Fruit fly (Drosophila melanogaster) S2 (cell line): ENCODE data around the gene CG31365.

Experiments used
- CG8478 ChIP-seq: fragments of >200 bp; optimal IDR thresholded peaks from 2 replicates; lab custom pipeline; 2018
- CTCF ChIP-seq, 2 experiments: fragments of >200 bp; optimal IDR thresholded peaks; 2 replicates each; lab custom pipeline; 2018

DNA sequence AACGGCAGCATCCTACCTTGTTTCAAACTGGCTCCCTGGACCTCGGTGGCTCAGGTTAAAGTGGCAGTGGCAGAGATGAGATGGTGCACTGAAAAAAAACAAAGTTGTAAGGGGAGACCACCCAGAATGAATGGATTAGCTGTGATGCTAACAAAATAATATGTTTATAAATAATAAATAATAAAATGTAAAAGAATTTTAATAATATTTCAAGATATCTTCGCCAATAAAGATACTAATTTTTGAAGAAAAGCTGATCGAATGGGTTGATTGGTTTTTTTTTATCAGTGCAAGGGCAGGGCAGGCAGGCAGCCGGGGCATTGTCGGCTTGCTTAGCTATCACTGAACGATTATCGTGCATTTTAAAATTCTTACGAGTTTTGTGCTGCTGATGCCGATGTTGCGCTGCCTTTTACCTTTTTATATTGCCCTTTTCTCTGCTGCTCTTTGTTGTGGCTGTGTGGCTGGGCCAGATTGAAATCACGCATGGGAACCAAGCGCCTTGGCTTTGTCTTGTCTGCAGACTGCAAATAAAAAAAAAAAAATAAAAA is 22.9 kb upstream of the CG31365 start:
- TF ChIP-seq CG8478 (lab: Kevin White, UChicago), result no peak
- no peak for TF ChIP-seq CTCF (optimal IDR thresholded peaks at IDR 0.05; lab: Kevin White, UChicago)
